Fruit fly (Drosophila melanogaster) whole organism, embryonic: ENCODE results near the gene CG13659.

Experiments
- Aef1 ChIP-seq: fragments of 200-800 bp; sonication (Bioruptor generic); IDR thresholded peaks from 3 replicates; pipeline ENCODE4 v1.3.6; 2022; ENCODE audit warnings: missing biosample characterization, missing genetic modification characterization
- BEAF-32 ChIP-seq: fragments of 200-800 bp; sonication (Bioruptor generic); optimal IDR thresholded peaks from 3 replicates; lab custom pipeline; 2017; ENCODE audit warnings: missing biosample characterization, missing genetic modification characterization, mild to moderate bottlenecking, moderate library complexity, missing genetic modification reagents
- CG10565 ChIP-seq: fragments of 200-800 bp; sonication (Bioruptor generic); optimal IDR thresholded peaks from 3 replicates; lab custom pipeline; 2016; ENCODE audit warnings: missing biosample characterization, mild to moderate bottlenecking, missing genetic modification characterization
- CG13296 ChIP-seq: fragments of 200-800 bp; sonication (Bioruptor generic); optimal IDR thresholded peaks from 3 replicates; lab custom pipeline; 2018; ENCODE audit warnings: missing biosample characterization, mild to moderate bottlenecking, missing genetic modification characterization
- CG13775 ChIP-seq: fragments of 200-800 bp; sonication (Bioruptor generic); optimal IDR thresholded peaks from 3 replicates; lab custom pipeline; 2017; ENCODE audit warnings: missing biosample characterization, mild to moderate bottlenecking, missing genetic modification characterization
- CG14965 ChIP-seq: fragments of 200-800 bp; sonication (Bioruptor generic); optimal IDR thresholded peaks from 2 replicates; lab custom pipeline; 2016; ENCODE audit warnings: missing biosample characterization, missing genetic modification characterization, borderline replicate concordance
- CG1603 ChIP-seq: fragments of 200-800 bp; sonication (Bioruptor generic); optimal IDR thresholded peaks from 2 replicates; lab custom pipeline; 2019; ENCODE audit warnings: missing biosample characterization, mild to moderate bottlenecking, missing genetic modification characterization, moderate library complexity
- CG1647 ChIP-seq: fragments of 200-800 bp; sonication (Bioruptor generic); optimal IDR thresholded peaks from 3 replicates; lab custom pipeline; 2016; ENCODE audit warnings: missing biosample characterization, missing genetic modification characterization
- CG17328 ChIP-seq: fragments of 200-800 bp; sonication (Bioruptor generic); IDR thresholded peaks from 2 replicates; pipeline ENCODE4 v1.3.6; 2022; ENCODE audit warnings: missing biosample characterization, missing genetic modification characterization
- CG17385 ChIP-seq: fragments of 200-800 bp; sonication (Bioruptor generic); optimal IDR thresholded peaks from 3 replicates; lab custom pipeline; 2018; ENCODE audit warnings: missing biosample characterization, mild to moderate bottlenecking, missing genetic modification characterization
- CG18262 ChIP-seq: fragments of 200-800 bp; optimal IDR thresholded peaks from 3 replicates; lab custom pipeline; 2019; ENCODE audit warnings: missing biosample characterization, mild to moderate bottlenecking, missing genetic modification characterization, moderate library complexity
- CG30431 ChIP-seq: fragments of 200-800 bp; sonication (Bioruptor generic); optimal IDR thresholded peaks from 2 replicates; lab custom pipeline; 2017; ENCODE audit warnings: missing biosample characterization, missing genetic modification characterization
- CG32532 ChIP-seq: fragments of 200-800 bp; sonication (Bioruptor generic); IDR thresholded peaks from 2 replicates; pipeline ENCODE4 v1.3.6; 2022; ENCODE audit warnings: missing biosample characterization, missing genetic modification characterization
- CG4424 ChIP-seq: fragments of 200-800 bp; sonication (Bioruptor generic); optimal IDR thresholded peaks from 3 replicates; lab custom pipeline; 2016; ENCODE audit warnings: missing biosample characterization, missing genetic modification characterization
- CG5180 ChIP-seq: fragments of 200-800 bp; sonication (Bioruptor generic); optimal IDR thresholded peaks from 3 replicates; lab custom pipeline; 2017; ENCODE audit warnings: missing biosample characterization, missing genetic modification characterization, mild to moderate bottlenecking, moderate library complexity, missing genetic modification reagents
- CG6765 ChIP-seq: fragments of 200-800 bp; sonication (Bioruptor generic); optimal IDR thresholded peaks from 3 replicates; lab custom pipeline; 2017; ENCODE audit warnings: missing biosample characterization, mild to moderate bottlenecking, missing genetic modification characterization
- CG6854 ChIP-seq: fragments of 200-800 bp; sonication (Bioruptor generic); optimal IDR thresholded peaks from 3 replicates; lab custom pipeline; 2017; ENCODE audit warnings: missing biosample characterization, mild to moderate bottlenecking, missing genetic modification characterization
- CG7928 ChIP-seq: fragments of 200-800 bp; sonication (Bioruptor generic); optimal IDR thresholded peaks from 2 replicates; lab custom pipeline; 2017; ENCODE audit warnings: missing biosample characterization, mild to moderate bottlenecking, missing genetic modification characterization
- CG8281 ChIP-seq: fragments of 200-800 bp; sonication (Bioruptor generic); optimal IDR thresholded peaks from 2 replicates; lab custom pipeline; 2018; ENCODE audit warnings: missing biosample characterization, mild to moderate bottlenecking, missing genetic modification characterization, moderate library complexity
- E2f2 ChIP-seq: fragments of 200-800 bp; sonication (Bioruptor generic); IDR thresholded peaks from 2 replicates; pipeline ENCODE4 v1.3.6; 2022; ENCODE audit warnings: missing biosample characterization, missing genetic modification characterization
- Eip74EF ChIP-seq, 2 experiments: fragments of 200-800 bp in 1 of 2; fragments of >200 bp in 1 of 2; sonication (Bioruptor generic) in 1 of 2; optimal IDR thresholded peaks; 2 replicates each; lab custom pipeline; 2017 to 2019; ENCODE audit warnings: missing biosample characterization in 2 of 2, missing genetic modification characterization in 2 of 2, mild to moderate bottlenecking in 1 of 2, moderate library complexity in 1 of 2
- Elba2 ChIP-seq: fragments of 200-800 bp; sonication (Bioruptor generic); optimal IDR thresholded peaks from 3 replicates; lab custom pipeline; 2016; ENCODE audit warnings: missing biosample characterization, missing genetic modification characterization
- HLHmδ ChIP-seq: fragments of 200-800 bp; sonication (Bioruptor generic); optimal IDR thresholded peaks from 2 replicates; lab custom pipeline; 2018; ENCODE audit warnings: missing biosample characterization, mild to moderate bottlenecking, missing genetic modification characterization, moderate library complexity
- NC2β ChIP-seq: fragments of 200-800 bp; sonication (Bioruptor generic); optimal IDR thresholded peaks from 2 replicates; lab custom pipeline; 2016; ENCODE audit warnings: missing biosample characterization, missing genetic modification characterization
- NK7.1 ChIP-seq: fragments of 200-800 bp; sonication (Bioruptor generic); optimal IDR thresholded peaks from 3 replicates; lab custom pipeline; 2016; ENCODE audit warnings: missing biosample characterization, missing genetic modification characterization
- Ravus ChIP-seq: fragments of 200-800 bp; sonication (Bioruptor generic); IDR thresholded peaks from 2 replicates; pipeline ENCODE4 v1.3.6; 2022; ENCODE audit warnings: missing biosample characterization, missing genetic modification characterization
- Side ChIP-seq: fragments of 200-800 bp; sonication (Bioruptor generic); optimal IDR thresholded peaks from 2 replicates; lab custom pipeline; 2016; ENCODE audit warnings: missing biosample characterization, missing genetic modification characterization
- TFAM ChIP-seq: fragments of 200-800 bp; sonication (Bioruptor generic); optimal IDR thresholded peaks from 2 replicates; lab custom pipeline; 2017; ENCODE audit warnings: missing biosample characterization, missing genetic modification characterization, inconsistent platforms
- abd-A ChIP-seq: fragments of 200-800 bp; sonication (Bioruptor generic); optimal IDR thresholded peaks from 3 replicates; lab custom pipeline; 2019; ENCODE audit warnings: missing biosample characterization, mild to moderate bottlenecking, missing genetic modification characterization, moderate library complexity
- bbx ChIP-seq: fragments of 200-800 bp; sonication (Bioruptor generic); IDR thresholded peaks from 2 replicates; pipeline ENCODE4 v1.3.6; 2022; ENCODE audit warnings: missing biosample characterization, missing genetic modification characterization; ENCODE audit not compliant: partially characterized antibody
- chif ChIP-seq, 2 experiments: fragments of 200-800 bp; sonication (Bioruptor generic); optimal IDR thresholded peaks; 3 replicates each; lab custom pipeline; 2016; ENCODE audit warnings: missing biosample characterization in 2 of 2, missing genetic modification characterization in 2 of 2
- chinmo ChIP-seq: fragments of 200-800 bp; sonication (Bioruptor generic); IDR thresholded peaks from 4 replicates; pipeline ENCODE4 v1.3.6; 2022; ENCODE audit warnings: missing biosample characterization, missing genetic modification characterization; ENCODE audit not compliant: partially characterized antibody
- crc ChIP-seq: fragments of 200-800 bp; sonication (Bioruptor generic); optimal IDR thresholded peaks from 2 replicates; lab custom pipeline; 2016; ENCODE audit warnings: missing biosample characterization, missing genetic modification characterization
- da ChIP-seq: fragments of 200-800 bp; sonication (Bioruptor generic); optimal IDR thresholded peaks from 2 replicates; lab custom pipeline; 2016; ENCODE audit warnings: missing biosample characterization, missing genetic modification characterization
- dmrt99B ChIP-seq: fragments of 200-800 bp; sonication (Bioruptor generic); optimal IDR thresholded peaks from 2 replicates; lab custom pipeline; 2018; ENCODE audit warnings: missing biosample characterization, mild to moderate bottlenecking, missing genetic modification characterization, moderate library complexity
- en ChIP-seq: fragments of 200-800 bp; sonication (Bioruptor generic); optimal IDR thresholded peaks from 2 replicates; lab custom pipeline; 2016; ENCODE audit warnings: missing biosample characterization, missing genetic modification characterization
- eve ChIP-seq, 2 experiments: fragments of >200 bp; optimal IDR thresholded peaks; 2 replicates each; lab custom pipeline; 2017; ENCODE audit warnings: missing biosample characterization in 2 of 2, missing genetic modification characterization in 2 of 2
- gt ChIP-seq: fragments of 200-800 bp; sonication (Bioruptor generic); IDR thresholded peaks from 2 replicates; pipeline ENCODE4 v1.3.6; 2022; ENCODE audit warnings: missing biosample characterization, missing genetic modification characterization
- ind ChIP-seq: fragments of 200-800 bp; sonication (Bioruptor generic); optimal IDR thresholded peaks from 3 replicates; lab custom pipeline; 2016; ENCODE audit warnings: missing biosample characterization, missing genetic modification characterization
- kay ChIP-seq: fragments of 200-800 bp; sonication (Bioruptor generic); optimal IDR thresholded peaks from 2 replicates; lab custom pipeline; 2016; ENCODE audit warnings: missing biosample characterization, missing genetic modification characterization
- ken ChIP-seq: fragments of 200-800 bp; sonication (Bioruptor generic); IDR thresholded peaks from 3 replicates; pipeline ENCODE4 v1.3.6; 2022; ENCODE audit warnings: missing biosample characterization, missing genetic modification characterization
- maf-S ChIP-seq: fragments of 200-800 bp; sonication (Bioruptor generic); optimal IDR thresholded peaks from 2 replicates; lab custom pipeline; 2016; ENCODE audit warnings: missing biosample characterization, missing genetic modification characterization
- phol ChIP-seq: fragments of 200-800 bp; sonication (Bioruptor generic); optimal IDR thresholded peaks from 3 replicates; lab custom pipeline; 2018; ENCODE audit warnings: missing biosample characterization, mild to moderate bottlenecking, missing genetic modification characterization, moderate library complexity
- pita ChIP-seq: fragments of 200-800 bp; sonication (Bioruptor generic); optimal IDR thresholded peaks from 2 replicates; lab custom pipeline; 2017; ENCODE audit warnings: missing biosample characterization, mild to moderate bottlenecking, missing genetic modification characterization
- prd ChIP-seq, 3 experiments: fragments of >200 bp in 2 of 3; fragments of 200-800 bp in 1 of 3; sonication (Bioruptor generic) in 1 of 3; optimal IDR thresholded peaks in 2 of 3; IDR thresholded peaks in 1 of 3; 2 replicates in 2 of 3; 3 replicates in 1 of 3; pipeline versions ENCODE4 v1.3.6 to Lab custom; 2017 to 2022; ENCODE audit warnings: missing biosample characterization in 1 of 3, missing genetic modification characterization in 1 of 3
- salm ChIP-seq: fragments of 200-800 bp; sonication (Bioruptor generic); optimal IDR thresholded peaks from 2 replicates; lab custom pipeline; 2018; ENCODE audit warnings: missing biosample characterization, mild to moderate bottlenecking, missing genetic modification characterization
- sens-2 ChIP-seq: fragments of 200-800 bp; sonication (Bioruptor generic); IDR thresholded peaks from 2 replicates; pipeline ENCODE4 v1.3.6; 2022; ENCODE audit warnings: missing biosample characterization, missing genetic modification characterization
- sna ChIP-seq: fragments of 200-800 bp; sonication (Bioruptor generic); IDR thresholded peaks from 2 replicates; pipeline ENCODE4 v1.3.6; 2022; ENCODE audit warnings: missing biosample characterization, missing genetic modification characterization; ENCODE audit not compliant: partially characterized antibody
- tio ChIP-seq: fragments of 200-800 bp; sonication (Bioruptor generic); optimal IDR thresholded peaks from 2 replicates; lab custom pipeline; 2017; ENCODE audit warnings: missing biosample characterization, missing genetic modification characterization, inconsistent platforms
- wdn ChIP-seq: fragments of 200-800 bp; sonication (Bioruptor generic); IDR thresholded peaks from 2 replicates; pipeline ENCODE4 v1.3.6; 2022; ENCODE audit warnings: missing biosample characterization, missing genetic modification characterization
- z ChIP-seq: fragments of 200-800 bp; sonication (Bioruptor generic); IDR thresholded peaks from 3 replicates; pipeline ENCODE4 v1.3.6; 2022; ENCODE audit warnings: missing biosample characterization, missing genetic modification characterization

Gene CG13659

DNA sequence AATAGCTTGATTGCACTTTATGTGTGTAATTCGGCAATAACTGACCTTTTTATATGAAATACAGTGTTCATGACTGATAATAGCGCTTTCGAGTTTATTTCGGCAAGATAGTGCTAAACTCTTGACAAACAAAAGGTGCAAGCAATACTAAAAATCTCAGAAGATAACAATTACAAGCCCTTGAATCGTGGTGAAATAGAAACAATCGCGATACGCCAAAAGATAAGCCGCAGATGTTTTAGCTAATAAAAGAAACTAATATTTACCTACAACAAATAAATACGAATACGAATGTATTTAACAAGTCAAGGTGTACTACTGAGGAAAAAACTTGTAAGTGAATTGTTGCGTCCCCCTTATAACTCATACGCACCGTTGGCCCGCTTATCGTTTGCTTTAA lies 25.4 kb upstream of the CG13659 start (continued):
- TF ChIP-seq CG17328 (GFP tag; lab: Robert Waterston, UW) (no peak), bbx (no peak), CG17385 (GFP tag; lab: Kevin White, UChicago) (peak; percentile 22), phol (tag; lab: Kevin White, UChicago) (no peak), CG18262 (no peak), Side (GFP tag; lab: Kevin White, UChicago) (no peak), chif (GFP tag; optimal IDR thresholded peaks at IDR 0.05; lab: Kevin White, UChicago) (no peak), CG1647 (GFP tag; lab: Kevin White, UChicago) (no peak), crc (GFP tag; lab: Kevin White, UChicago) (no peak), HLHmδ (no peak), wdn (GFP tag; lab: Robert Waterston, UW) (no peak), gt (no peak), en (GFP tag; lab: Kevin White, UChicago) (no peak), CG32532 (GFP tag; lab: Robert Waterston, UW) (no peak), CG7928 (GFP tag; lab: Kevin White, UChicago) (no peak), CG6854 (GFP tag; lab: Kevin White, UChicago) (no peak), E2f2 (no peak), salm (tag; lab: Kevin White, UChicago) (peak; percentile 10), BEAF-32 (no peak), chinmo (GFP tag; lab: Robert Waterston, UW) (no peak), kay (GFP tag; lab: Kevin White, UChicago) (no peak), dmrt99B (no peak), Aef1 (GFP tag; lab: Robert Waterston, UW) (no peak), CG4424 (GFP tag; lab: Kevin White, UChicago) (no peak), CG13775 (no peak), CG6765 (peak; percentile 68), ind (no peak), prd (optimal IDR thresholded peaks at IDR 0.05; lab: Kevin White, UChicago) (no peak), prd (GFP tag; IDR thresholded peaks at IDR 0.05; lab: Robert Waterston, UW) (no peak), eve (GFP tag; optimal IDR thresholded peaks at IDR 0.05; lab: Kevin White, UChicago) (no peak), CG5180 (GFP tag; lab: Kevin White, UChicago) (no peak), ken (no peak), NC2β (GFP tag; lab: Kevin White, UChicago) (no peak), NK7.1 (GFP tag; lab: Kevin White, UChicago) (no peak), pita (GFP tag; lab: Kevin White, UChicago) (no peak), CG10565 (GFP tag; lab: Kevin White, UChicago) (no peak), z (GFP tag; lab: Robert Waterston, UW) (no peak), CG14965 (GFP tag; lab: Kevin White, UChicago) (no peak), abd-A (tag; lab: Kevin White, UChicago) (no peak), da (GFP tag; lab: Kevin White, UChicago) (no peak), CG13296 (peak; percentile 81), CG8281 (tag; lab: Kevin White, UChicago) (no peak), tio (no peak), CG30431 (no peak), Ravus (no peak), sens-2 (GFP tag; lab: Robert Waterston, UW) (no peak), TFAM (no peak), Eip74EF (GFP tag; optimal IDR thresholded peaks at IDR 0.05; lab: Kevin White, UChicago) (no peak), sna (GFP tag; lab: Robert Waterston, UW) (no peak), CG1603 (tag; lab: Kevin White, UChicago) (no peak), Elba2 (GFP tag; lab: Kevin White, UChicago) (no peak), maf-S (GFP tag; lab: Kevin White, UChicago) (no peak)
